Worm (Caenorhabditis elegans) whole organism, L4 larva: ENCODE measurements around the gene R11D1.2.

Experiments used
- D1046.2 ChIP-seq: fragments of 200-800 bp; sonication (Bioruptor generic); IDR thresholded peaks from 2 replicates; pipeline ENCODE4 v1.3.6; 2022; ENCODE audit warnings: missing genetic modification characterization, missing compliant biosample characterization
- F26F4.8 ChIP-seq: fragments of 200-800 bp; sonication (Bioruptor generic); conservative IDR thresholded peaks from 2 replicates; pipeline ENCODE4 v1.3.6; 2022; ENCODE audit warnings: missing genetic modification characterization, missing compliant biosample characterization
- F37D6.2 ChIP-seq: sonication (generic microtip); optimal IDR thresholded peaks from 2 replicates; lab custom pipeline; 2016; ENCODE audit warnings: mild to moderate bottlenecking, missing genetic modification characterization, missing compliant biosample characterization
- R02D3.7 ChIP-seq: fragments of 150-350 bp; sonication (generic microtip); optimal IDR thresholded peaks from 3 replicates; lab custom pipeline; 2014; ENCODE audit warnings: missing biosample characterization, missing genetic modification characterization
- T20F7.1 ChIP-seq: fragments of 200-800 bp; sonication (Bioruptor generic); optimal IDR thresholded peaks from 2 replicates; lab custom pipeline; 2018; ENCODE audit warnings: mild to moderate bottlenecking, missing genetic modification characterization, missing compliant biosample characterization
- T26A8.4 ChIP-seq: fragments of 200-800 bp; sonication (Bioruptor generic); IDR thresholded peaks from 2 replicates; pipeline ENCODE4 v1.3.6; 2022; ENCODE audit warnings: missing genetic modification characterization, missing compliant biosample characterization
- Y48G9A.11 ChIP-seq: fragments of 200-800 bp; sonication (Bioruptor generic); IDR thresholded peaks from 2 replicates; pipeline ENCODE4 v1.3.6; 2022; ENCODE audit warnings: missing genetic modification reagents, missing genetic modification characterization, missing compliant biosample characterization
- Y5F2A.4 ChIP-seq: fragments of 200-800 bp; sonication (Bioruptor generic); optimal IDR thresholded peaks from 2 replicates; lab custom pipeline; 2018; ENCODE audit warnings: mild to moderate bottlenecking, missing genetic modification characterization, missing compliant biosample characterization
- aly-2 ChIP-seq: sonication (generic microtip); optimal IDR thresholded peaks from 2 replicates; lab custom pipeline; 2018; ENCODE audit warnings: missing biosample characterization, missing genetic modification characterization
- arid-1 ChIP-seq: fragments of 200-800 bp; sonication (Bioruptor generic); conservative IDR thresholded peaks from 2 replicates; pipeline ENCODE4 v1.3.6; 2022; ENCODE audit warnings: missing genetic modification reagents, missing genetic modification characterization, missing compliant biosample characterization
- ceh-82 ChIP-seq: sonication (generic microtip); optimal IDR thresholded peaks from 2 replicates; lab custom pipeline; 2017; ENCODE audit warnings: missing biosample characterization, missing genetic modification characterization
- ctbp-1 ChIP-seq: fragments of 200-800 bp; sonication (Bioruptor generic); IDR thresholded peaks from 2 replicates; pipeline ENCODE4 v1.3.6; 2022; ENCODE audit warnings: missing genetic modification reagents, missing genetic modification characterization, missing compliant biosample characterization
- daf-16 ChIP-seq, 3 experiments: sonication (generic microtip); optimal IDR thresholded peaks; 2 replicates each; lab custom pipeline; 2016 to 2017; ENCODE audit warnings: missing genetic modification characterization in 3 of 3, missing genetic modification reagents in 3 of 3, mild to moderate bottlenecking in 2 of 3, missing compliant biosample characterization in 2 of 3, missing biosample characterization in 1 of 3, moderate library complexity in 1 of 3
- daf-19 ChIP-seq: fragments of 200-800 bp; sonication (Bioruptor generic); conservative IDR thresholded peaks from 2 replicates; pipeline ENCODE4 v1.3.6; 2022; ENCODE audit warnings: missing genetic modification characterization, missing compliant biosample characterization
- daf-8 ChIP-seq: fragments of 200-800 bp; sonication (Bioruptor generic); IDR thresholded peaks from 2 replicates; pipeline ENCODE4 v1.3.6; 2022; ENCODE audit warnings: missing genetic modification characterization, missing compliant biosample characterization
- dmd-6 ChIP-seq: fragments of 200-800 bp; sonication (Bioruptor generic); IDR thresholded peaks from 2 replicates; pipeline ENCODE4 v1.3.6; 2022; ENCODE audit warnings: missing genetic modification reagents, missing genetic modification characterization, missing compliant biosample characterization
- dmd-8 ChIP-seq: fragments of 200-800 bp; sonication (Bioruptor generic); IDR thresholded peaks from 2 replicates; pipeline ENCODE4 v1.3.6; 2022; ENCODE audit warnings: missing genetic modification characterization, missing compliant biosample characterization
- dmd-9 ChIP-seq: fragments of 200-800 bp; sonication (Bioruptor generic); IDR thresholded peaks from 2 replicates; pipeline ENCODE4 v1.3.6; 2022; ENCODE audit warnings: missing genetic modification reagents, missing genetic modification characterization, missing compliant biosample characterization
- duxl-1 ChIP-seq: sonication (generic microtip); optimal IDR thresholded peaks from 2 replicates; lab custom pipeline; 2016; ENCODE audit warnings: mild to moderate bottlenecking, missing genetic modification characterization, moderate library complexity, missing compliant biosample characterization; ENCODE audit not compliant: poor library complexity
- dve-1 ChIP-seq: sonication (generic microtip); optimal IDR thresholded peaks from 2 replicates; lab custom pipeline; 2017; ENCODE audit warnings: antibody characterized with exemption, mild to moderate bottlenecking, missing genetic modification characterization, missing compliant biosample characterization; ENCODE audit not compliant: insufficient read depth
- egl-27 ChIP-seq: sonication (generic microtip); optimal IDR thresholded peaks from 3 replicates; lab custom pipeline; 2017; ENCODE audit warnings: missing biosample characterization, missing genetic modification reagents, missing genetic modification characterization
- fkh-10 ChIP-seq: fragments of 150-350 bp; optimal IDR thresholded peaks from 2 replicates; lab custom pipeline; 2014; ENCODE audit warnings: missing biosample characterization, missing genetic modification reagents, missing genetic modification characterization
- hif-1 ChIP-seq, 2 experiments: sonication (generic microtip); optimal IDR thresholded peaks; 2 replicates each; lab custom pipeline; 2016 to 2017; ENCODE audit warnings: missing compliant biosample characterization in 2 of 2, missing genetic modification characterization in 2 of 2, missing genetic modification reagents in 2 of 2, missing genotype in 2 of 2, mild to moderate bottlenecking in 1 of 2
- hlh-30 ChIP-seq: sonication (generic microtip); optimal IDR thresholded peaks from 2 replicates; lab custom pipeline; 2017; ENCODE audit warnings: antibody characterized with exemption, mild to moderate bottlenecking, missing genetic modification characterization, missing compliant biosample characterization; ENCODE audit not compliant: insufficient read depth
- lim-7 ChIP-seq: fragments of 200-800 bp; sonication (Bioruptor generic); IDR thresholded peaks from 2 replicates; pipeline ENCODE4 v1.3.6; 2022; ENCODE audit warnings: missing genetic modification characterization, missing compliant biosample characterization
- lin-38 ChIP-seq: fragments of 200-800 bp; sonication (Bioruptor generic); IDR thresholded peaks from 2 replicates; pipeline ENCODE4 v1.3.6; 2022; ENCODE audit warnings: missing genetic modification reagents, missing genetic modification characterization, missing compliant biosample characterization
- lin-39 ChIP-seq: fragments of 150-350 bp; optimal IDR thresholded peaks from 2 replicates; lab custom pipeline; 2014; ENCODE audit warnings: missing biosample characterization, missing genetic modification reagents, missing genetic modification characterization
- lir-3 ChIP-seq: sonication (generic microtip); optimal IDR thresholded peaks from 2 replicates; lab custom pipeline; 2016; ENCODE audit warnings: mild to moderate bottlenecking, missing genetic modification characterization, missing compliant biosample characterization
- lsy-2 ChIP-seq, 2 experiments: fragments of 150-350 bp in 1 of 2; sonication (generic microtip) in 1 of 2; optimal IDR thresholded peaks; 2 replicates each; lab custom pipeline; 2014 to 2017; ENCODE audit warnings: missing biosample characterization in 2 of 2, missing genetic modification characterization in 2 of 2
- madf-5 ChIP-seq, 2 experiments: fragments of 200-800 bp; sonication (Bioruptor generic); IDR thresholded peaks; 2 replicates each; pipeline ENCODE4 v1.3.6; 2022; ENCODE audit warnings: missing compliant biosample characterization in 2 of 2, missing genetic modification characterization in 2 of 2
- mdl-1 ChIP-seq, 2 experiments: fragments of 150-350 bp in 1 of 2; sonication (generic microtip) in 1 of 2; optimal IDR thresholded peaks; 2 replicates each; lab custom pipeline; 2014 to 2017; ENCODE audit warnings: missing biosample characterization in 2 of 2, missing genetic modification characterization in 2 of 2
- mdt-29 ChIP-seq: fragments of 200-800 bp; sonication (Bioruptor generic); IDR thresholded peaks from 2 replicates; pipeline ENCODE4 v1.3.6; 2022; ENCODE audit warnings: missing genetic modification reagents, missing genetic modification characterization, missing compliant biosample characterization
- mep-1 ChIP-seq: fragments of 150-350 bp; sonication (generic microtip); optimal IDR thresholded peaks from 3 replicates; lab custom pipeline; 2014; ENCODE audit warnings: missing biosample characterization, missing genetic modification characterization
- mxl-2 ChIP-seq: fragments of 200-800 bp; sonication (Bioruptor generic); conservative IDR thresholded peaks from 2 replicates; pipeline ENCODE4 v1.3.6; 2022; ENCODE audit warnings: missing genetic modification reagents, missing genetic modification characterization, missing compliant biosample characterization
- nhr-11 ChIP-seq: fragments of 150-350 bp; optimal IDR thresholded peaks from 2 replicates; lab custom pipeline; 2014; ENCODE audit warnings: missing biosample characterization, missing genetic modification characterization
- nhr-6 ChIP-seq: fragments of 150-350 bp; optimal IDR thresholded peaks from 2 replicates; lab custom pipeline; 2014; ENCODE audit warnings: missing biosample characterization, missing genetic modification characterization
- pqm-1 ChIP-seq: sonication (generic microtip); optimal IDR thresholded peaks from 2 replicates; lab custom pipeline; 2017; ENCODE audit warnings: missing biosample characterization, missing genetic modification characterization
- saeg-2 ChIP-seq: fragments of 200-800 bp; sonication (Bioruptor generic); IDR thresholded peaks from 2 replicates; pipeline ENCODE4 v1.3.6; 2022; ENCODE audit warnings: missing genetic modification reagents, missing genetic modification characterization, missing compliant biosample characterization
- spr-3 ChIP-seq: fragments of 200-800 bp; sonication (Bioruptor generic); optimal IDR thresholded peaks from 2 replicates; lab custom pipeline; 2018; ENCODE audit warnings: mild to moderate bottlenecking, missing genetic modification characterization, missing compliant biosample characterization
- tag-97 ChIP-seq: fragments of 200-800 bp; sonication (Bioruptor generic); IDR thresholded peaks from 2 replicates; pipeline ENCODE4 v1.3.6; 2022; ENCODE audit warnings: missing genetic modification characterization, missing compliant biosample characterization
- unc-130 ChIP-seq: sonication (generic microtip); optimal IDR thresholded peaks from 2 replicates; lab custom pipeline; 2016; ENCODE audit warnings: missing genetic modification reagents, missing genetic modification characterization, missing compliant biosample characterization
- unc-62 ChIP-seq, 3 experiments: fragments of 150-350 bp in 1 of 3; sonication (generic microtip); optimal IDR thresholded peaks in 2 of 3; peaks in 1 of 3; 1 replicate in 1 of 3; 2 replicates in 2 of 3; lab custom pipeline; 2014 to 2017; ENCODE audit warnings: missing biosample characterization in 3 of 3, missing genetic modification characterization in 3 of 3, missing genetic modification reagents in 3 of 3, missing genotype in 1 of 3
- vab-7 ChIP-seq: fragments of 200-800 bp; sonication (Bioruptor generic); IDR thresholded peaks from 2 replicates; pipeline ENCODE4 v1.3.6; 2022; ENCODE audit warnings: missing genetic modification reagents, missing genetic modification characterization, missing compliant biosample characterization
- zag-1 ChIP-seq: fragments of 150-350 bp; optimal IDR thresholded peaks from 2 replicates; lab custom pipeline; 2014; ENCODE audit warnings: missing biosample characterization, missing genetic modification characterization
- zfp-3 ChIP-seq: fragments of 200-800 bp; sonication (Bioruptor generic); conservative IDR thresholded peaks from 2 replicates; pipeline ENCODE4 v1.3.6; 2022; ENCODE audit warnings: missing genetic modification reagents, missing genetic modification characterization, missing compliant biosample characterization
- ztf-7 ChIP-seq: fragments of 150-350 bp; optimal IDR thresholded peaks from 2 replicates; lab custom pipeline; 2014; ENCODE audit warnings: missing biosample characterization, missing genetic modification characterization

Gene R11D1.2

ce11 chrV:12727104-12727637 is 18.8 kb downstream of the R11D1.2 start, which contains the start of gene R11D1.13:
R11D1.13 (plus strand) TSS chrV:12727154.
- TF ChIP-seq daf-19 (0 out of 2 replicates have a peak, but pooled peaks have one; percentile 46), Y5F2A.4 (GFP tag; lab: Kevin White, UChicago) (no peak), Y48G9A.11 (GFP tag; lab: Robert Waterston, UW) (peak; percentile 31; the same call in 1 of the 2 replicates), lin-38 (peak; percentile 36; the same call in 1 of the 2 replicates)

- TF ChIP-seq Y48G9A.11 (GFP tag; lab: Robert Waterston, UW) (peak; percentile 99), dve-1 (tag; lab: Kevin White, UChicago) (peak; percentile 90), nhr-11 (tag; lab: Kevin White, UChicago) (peak; percentile 88), egl-27 (tag; lab: Kevin White, UChicago) (no peak), vab-7 (0 out of 2 replicates have a peak, but pooled peaks have one; percentile 6), nhr-6 (peak; percentile 98), spr-3 (GFP tag; lab: Kevin White, UChicago) (no peak), tag-97 (GFP tag; lab: Robert Waterston, UW) (no peak), lin-38 (peak; percentile 97), D1046.2 (GFP tag; lab: Robert Waterston, UW) (no peak), mxl-2 (GFP tag; lab: Robert Waterston, UW) (no peak), T20F7.1 (peak; percentile 99), lsy-2 (tag; optimal IDR thresholded peaks at IDR 0.05; lab: Kevin White, UChicago) (peak; percentile 38 to 94), aly-2 (no peak), lim-7 (no peak), zfp-3 (GFP tag; lab: Robert Waterston, UW) (no peak), ctbp-1 (GFP tag; lab: Robert Waterston, UW) (no peak), F37D6.2 (peak; percentile 22), fkh-10 (GFP tag; lab: Kevin White, UChicago) (peak; percentile 57), pqm-1 (tag; lab: Kevin White, UChicago) (peak; percentile 42), daf-16 (GFP tag; optimal IDR thresholded peaks at IDR 0.05; lab: Kevin White, UChicago) (no peak), daf-16 (tag; optimal IDR thresholded peaks at IDR 0.05; lab: Kevin White, UChicago) (peak; percentile 57), unc-130 (GFP tag; lab: Kevin White, UChicago) (no peak), dmd-6 (GFP tag; lab: Robert Waterston, UW) (peak; percentile 67), ceh-82 (tag; lab: Kevin White, UChicago) (no peak), mdt-29 (GFP tag; lab: Robert Waterston, UW) (no peak), zag-1 (tag; lab: Kevin White, UChicago) (no peak), unc-62 (GFP tag; optimal IDR thresholded peaks at IDR 0.05 in 1 of 2; lab: Kevin White, UChicago) (peak in 1 of 2 experiments; percentile 71), unc-62 (tag; optimal IDR thresholded peaks at IDR 0.05; lab: Kevin White, UChicago) (no peak), hif-1 (tag; optimal IDR thresholded peaks at IDR 0.05; lab: Kevin White, UChicago) (no peak), T26A8.4 (0 out of 2 replicates have a peak, but pooled peaks have one; percentile 43), mdl-1 (tag; optimal IDR thresholded peaks at IDR 0.05; lab: Kevin White, UChicago) (peak in 1 of 2 experiments; percentile 20), madf-5 (GFP tag; IDR thresholded peaks at IDR 0.05; lab: Robert Waterston, UW) (no peak), saeg-2 (no peak), ztf-7 (no peak), lin-39 (tag; lab: Kevin White, UChicago) (no peak), arid-1 (no peak), duxl-1 (no peak), dmd-8 (GFP tag; lab: Robert Waterston, UW) (no peak), hlh-30 (tag; lab: Kevin White, UChicago) (peak; percentile 76), daf-8 (no peak), mep-1 (peak; percentile 86), R02D3.7 (peak; percentile 79), lir-3 (tag; lab: Kevin White, UChicago) (no peak), F26F4.8 (GFP tag; lab: Robert Waterston, UW) (no peak), dmd-9 (GFP tag; lab: Robert Waterston, UW) (no peak)
These were observed 19.8 kb downstream of the R11D1.2 start, which contains the start of the genes rpl-28 and mrpl-49 for ce11 chrV:12728062-12728665. rpl-28 (minus strand) TSS chrV:12728112. mrpl-49 (plus strand) TSS chrV:12728631.
